Fruit fly (Drosophila melanogaster) S2 (cell line): ENCODE data around the gene Ctr1A.

Experiments used
- CG8478 ChIP-seq: fragments of >200 bp; optimal IDR thresholded peaks from 2 replicates; lab custom pipeline; 2018
- CTCF ChIP-seq, 2 experiments: fragments of >200 bp; optimal IDR thresholded peaks; 2 replicates each; lab custom pipeline; 2018

Gene Ctr1A

dm6 chrX:6716170-6716569 lies 54.7 kb downstream of the Ctr1A start:
- TF ChIP-seq CTCF (optimal IDR thresholded peaks at IDR 0.05; lab: Kevin White, UChicago) (no peak), CG8478 (no peak)
